Fruit fly (Drosophila melanogaster) whole organism, prepupa: Measurements from ENCODE around the gene shd.

ENCODE experiments used
- CG10669 ChIP-seq: fragments of 200-800 bp; sonication (Bioruptor generic); optimal IDR thresholded peaks from 3 replicates; lab custom pipeline; 2018; ENCODE audit warnings: missing biosample characterization, mild to moderate bottlenecking, missing genetic modification characterization, moderate library complexity
- CG11762 ChIP-seq: fragments of 200-800 bp; sonication (Bioruptor generic); optimal IDR thresholded peaks from 3 replicates; lab custom pipeline; 2016; ENCODE audit warnings: missing biosample characterization, missing genetic modification characterization; ENCODE audit not compliant: insufficient read depth
- CG15336 ChIP-seq: fragments of 200-800 bp; sonication (Bioruptor generic); IDR thresholded peaks from 2 replicates; pipeline ENCODE4 v1.3.6; 2022; ENCODE audit warnings: missing biosample characterization, missing genetic modification characterization
- CG1621 ChIP-seq: fragments of 200-800 bp; sonication (Bioruptor generic); optimal IDR thresholded peaks from 3 replicates; lab custom pipeline; 2018; ENCODE audit warnings: missing biosample characterization, mild to moderate bottlenecking, missing genetic modification characterization
- CG4318 ChIP-seq: fragments of 200-800 bp; sonication (Bioruptor generic); optimal IDR thresholded peaks from 3 replicates; lab custom pipeline; 2017; ENCODE audit warnings: missing biosample characterization, mild to moderate bottlenecking, missing genetic modification characterization
- CG7368 ChIP-seq: fragments of 200-800 bp; sonication (Bioruptor generic); optimal IDR thresholded peaks from 3 replicates; lab custom pipeline; 2016; ENCODE audit warnings: missing biosample characterization, missing genetic modification characterization
- Gug ChIP-seq: fragments of 200-800 bp; sonication (Bioruptor generic); IDR thresholded peaks from 2 replicates; pipeline ENCODE4 v1.3.6; 2022; ENCODE audit warnings: missing biosample characterization, missing genetic modification characterization
- Hr39 ChIP-seq: fragments of 200-800 bp; sonication (Bioruptor generic); optimal IDR thresholded peaks from 2 replicates; lab custom pipeline; 2016; ENCODE audit warnings: missing biosample characterization, missing genetic modification characterization
- dac ChIP-seq: fragments of 200-800 bp; sonication (Bioruptor generic); optimal IDR thresholded peaks from 2 replicates; lab custom pipeline; 2017; ENCODE audit warnings: missing biosample characterization, mild to moderate bottlenecking, missing genetic modification characterization

- TF ChIP-seq CG7368 (GFP tag; lab: Kevin White, UChicago), result no peak
- no peak for TF ChIP-seq CG10669 (GFP tag; lab: Kevin White, UChicago)
- no peak for TF ChIP-seq Hr39 (GFP tag; lab: Kevin White, UChicago)
- TF ChIP-seq dac (GFP tag; lab: Kevin White, UChicago), result no peak
- no peak for TF ChIP-seq CG15336 (GFP tag; lab: Robert Waterston, UW)
- TF ChIP-seq CG4318 (GFP tag; lab: Kevin White, UChicago), result no peak
- no peak for TF ChIP-seq Gug
- TF ChIP-seq CG1621 (tag; lab: Kevin White, UChicago), result no peak
- no peak for TF ChIP-seq CG11762
These were observed 18.6 kb downstream of the shd start for dm6 chr3L:14632908-14633307.
